Worm (Caenorhabditis elegans) whole organism, early embryonic: Measurements from ENCODE around the gene tlp-1.

Experiments used
- B0310.2 ChIP-seq: sonication (generic microtip); optimal IDR thresholded peaks from 2 replicates; lab custom pipeline; 2016; ENCODE audit warnings: mild to moderate bottlenecking, missing genetic modification characterization, missing compliant biosample characterization
- F13C5.2 ChIP-seq: sonication (generic microtip); optimal IDR thresholded peaks from 2 replicates; lab custom pipeline; 2017; ENCODE audit warnings: mild to moderate bottlenecking, missing genetic modification characterization, inconsistent platforms, missing compliant biosample characterization
- aly-1 ChIP-seq: sonication (generic microtip); optimal IDR thresholded peaks from 2 replicates; lab custom pipeline; 2016; ENCODE audit warnings: missing genetic modification characterization, missing compliant biosample characterization
- ama-1 ChIP-seq: fragments of 150-350 bp; optimal IDR thresholded peaks from 2 replicates; lab custom pipeline; 2014
- ceh-13 ChIP-seq: fragments of 200-800 bp; sonication (Bioruptor generic); optimal IDR thresholded peaks from 2 replicates; lab custom pipeline; 2018; ENCODE audit warnings: mild to moderate bottlenecking, missing genetic modification characterization, missing compliant biosample characterization
- ceh-36 ChIP-seq: sonication (generic microtip); optimal IDR thresholded peaks from 2 replicates; lab custom pipeline; 2016; ENCODE audit warnings: missing genetic modification characterization, inconsistent platforms, missing compliant biosample characterization
- ets-7 ChIP-seq: sonication (generic microtip); optimal IDR thresholded peaks from 2 replicates; lab custom pipeline; 2016; ENCODE audit warnings: missing genotype, missing genetic modification characterization, missing compliant biosample characterization
- flt-1 ChIP-seq: fragments of 200-800 bp; sonication (Bioruptor generic); IDR thresholded peaks from 2 replicates; pipeline ENCODE4 v1.3.6; 2022; ENCODE audit warnings: missing genetic modification characterization, missing compliant biosample characterization
- hmbx-1 ChIP-seq: sonication (generic microtip); optimal IDR thresholded peaks from 2 replicates; lab custom pipeline; 2016; ENCODE audit warnings: mild to moderate bottlenecking, missing genetic modification characterization, missing compliant biosample characterization
- hmg-4 ChIP-seq: fragments of 200-800 bp; sonication (Bioruptor generic); optimal IDR thresholded peaks from 2 replicates; lab custom pipeline; 2018; ENCODE audit warnings: mild to moderate bottlenecking, missing genetic modification characterization, missing compliant biosample characterization
- hnd-1 ChIP-seq: sonication (generic microtip); optimal IDR thresholded peaks from 2 replicates; lab custom pipeline; 2016; ENCODE audit warnings: missing genetic modification characterization, missing compliant biosample characterization
- pes-1 ChIP-seq: fragments of 200-800 bp; sonication (Bioruptor generic); IDR thresholded peaks from 2 replicates; pipeline ENCODE4 v1.3.6; 2022; ENCODE audit warnings: missing genetic modification reagents, missing genetic modification characterization, missing compliant biosample characterization
- scrt-1 ChIP-seq: fragments of 200-800 bp; sonication (Bioruptor generic); IDR thresholded peaks from 2 replicates; pipeline ENCODE4 v1.3.6; 2022; ENCODE audit warnings: missing genetic modification characterization, missing compliant biosample characterization
- sea-1 ChIP-seq: fragments of 200-800 bp; sonication (Bioruptor generic); conservative IDR thresholded peaks from 2 replicates; pipeline ENCODE4 v1.3.6; 2022; ENCODE audit warnings: missing genetic modification characterization, missing compliant biosample characterization
- tbx-11 ChIP-seq: fragments of 200-800 bp; sonication (Bioruptor generic); IDR thresholded peaks from 2 replicates; pipeline ENCODE4 v1.3.6; 2022; ENCODE audit warnings: missing genetic modification characterization, missing compliant biosample characterization
- tbx-37 ChIP-seq: fragments of 200-800 bp; sonication (Bioruptor generic); conservative IDR thresholded peaks from 2 replicates; pipeline ENCODE4 v1.3.6; 2022; ENCODE audit warnings: missing genetic modification reagents, missing genetic modification characterization, missing compliant biosample characterization
- tra-4 ChIP-seq: sonication (generic microtip); optimal IDR thresholded peaks from 2 replicates; lab custom pipeline; 2017; ENCODE audit warnings: missing genetic modification characterization, missing compliant biosample characterization

tlp-1 gene

DNA sequence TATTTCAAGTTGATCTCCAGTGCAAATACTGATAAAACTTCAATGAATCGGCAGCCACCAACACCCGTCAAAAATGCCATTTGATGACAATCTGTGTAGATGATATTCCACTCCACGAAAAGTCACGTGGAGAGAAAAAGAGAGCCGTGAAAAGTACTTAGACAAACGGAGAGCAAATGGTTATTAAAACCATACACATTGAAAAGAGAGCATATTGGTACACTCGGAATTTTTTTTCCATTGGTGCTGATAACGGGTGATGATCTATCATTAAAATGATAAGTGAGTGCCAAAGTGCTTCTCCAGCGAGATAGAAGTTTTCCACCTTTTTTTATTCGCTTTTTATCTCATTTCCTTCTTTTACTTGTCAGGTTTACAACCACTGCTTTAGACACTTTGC, 21.3 kb upstream of the tlp-1 start:
- TF ChIP-seq flt-1 (GFP tag; lab: Robert Waterston, UW), result no peak
- TF ChIP-seq tbx-37 (GFP tag; lab: Robert Waterston, UW), result no peak
- TF ChIP-seq tbx-11 (GFP tag; lab: Robert Waterston, UW), result no peak
- TF ChIP-seq F13C5.2 (tag; lab: Kevin White, UChicago), result no peak
- no peak for TF ChIP-seq hmbx-1 (tag; lab: Kevin White, UChicago)
- no peak for TF ChIP-seq B0310.2

DNA sequence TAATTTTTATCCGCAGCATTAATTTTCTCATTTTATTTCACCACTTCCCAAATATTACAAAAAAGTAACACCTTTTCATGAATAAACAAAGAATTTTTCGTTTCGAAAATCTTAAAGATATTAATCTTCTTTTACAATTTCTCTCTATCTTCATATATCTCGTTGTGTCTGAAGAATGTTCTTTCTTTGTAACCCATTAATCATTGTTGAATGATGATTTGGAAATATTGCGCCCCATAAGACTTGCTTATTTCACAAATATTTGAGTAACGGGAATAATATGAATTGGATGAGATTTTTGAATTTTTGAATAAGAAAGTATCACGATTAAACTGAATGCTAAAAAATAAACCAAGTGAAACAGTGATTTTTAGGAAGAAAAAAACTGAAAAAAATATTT, 17.1 kb upstream of the tlp-1 start:
- TF ChIP-seq hnd-1, result no peak
- no peak for TF ChIP-seq tbx-11 (GFP tag; lab: Robert Waterston, UW)
- TF ChIP-seq sea-1, result no peak
- TF ChIP-seq F13C5.2 (tag; lab: Kevin White, UChicago), result no peak
- no peak for TF ChIP-seq ceh-36 (tag; lab: Kevin White, UChicago)

DNA sequence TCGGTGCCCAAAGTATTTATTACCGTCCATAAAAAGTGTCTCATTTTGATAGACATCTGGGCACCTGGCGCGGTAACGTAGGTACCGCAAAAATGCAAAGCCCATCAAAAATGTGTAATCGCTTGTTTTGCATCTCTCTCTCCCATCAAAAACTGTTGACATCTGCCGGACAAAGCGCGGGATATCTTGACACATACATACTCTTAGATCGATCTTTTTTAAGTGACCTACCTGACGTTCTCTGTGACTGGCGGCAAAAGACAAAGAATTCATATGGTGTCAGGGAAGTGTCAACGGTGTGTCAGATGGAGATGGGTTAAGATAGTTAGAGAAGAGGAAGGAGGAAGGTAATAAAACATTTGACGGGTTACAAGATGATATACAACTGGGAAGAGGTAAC, 15.0 kb upstream of the tlp-1 start:
- TF ChIP-seq hmbx-1 (tag; lab: Kevin White, UChicago), result no peak

DNA sequence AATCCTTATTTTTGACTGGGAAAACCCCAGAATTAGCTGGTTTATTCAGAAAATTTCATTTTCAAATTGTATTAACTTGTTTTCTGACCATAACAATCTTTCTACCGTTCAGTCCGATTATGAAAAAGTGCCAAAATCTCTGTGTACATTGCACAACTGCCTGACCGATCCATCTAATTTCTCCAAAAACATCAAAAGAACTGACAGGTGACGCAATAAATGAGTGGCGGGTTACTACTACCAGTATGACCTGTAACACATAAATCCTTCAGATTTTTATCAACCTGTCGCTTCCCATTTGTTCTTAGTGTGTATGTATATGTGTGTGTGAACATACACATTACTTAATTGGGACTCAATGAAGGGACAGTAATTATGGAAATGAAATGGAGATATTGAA, 12.9 kb upstream of the tlp-1 start:
- no peak for TF ChIP-seq tbx-11 (GFP tag; lab: Robert Waterston, UW)
- no peak for TF ChIP-seq tbx-37 (GFP tag; lab: Robert Waterston, UW)
- TF ChIP-seq pes-1 (GFP tag; lab: Robert Waterston, UW), result no peak
- no peak for TF ChIP-seq hnd-1
- TF ChIP-seq ceh-36 (tag; lab: Kevin White, UChicago), result no peak
- TF ChIP-seq tra-4, result no peak
- TF ChIP-seq hmg-4, result no peak
- no peak for TF ChIP-seq ceh-13 (GFP tag; lab: Kevin White, UChicago)
- TF ChIP-seq ama-1 (lab: Kevin White, UChicago), result no peak
- TF ChIP-seq ets-7 (tag; lab: Kevin White, UChicago), result no peak
- no peak for TF ChIP-seq F13C5.2 (tag; lab: Kevin White, UChicago)
- no peak for TF ChIP-seq sea-1
- TF ChIP-seq B0310.2, result no peak
- no peak for TF ChIP-seq aly-1 (tag; lab: Kevin White, UChicago)
- TF ChIP-seq scrt-1 (GFP tag; lab: Robert Waterston, UW), result no peak
- TF ChIP-seq flt-1 (GFP tag; lab: Robert Waterston, UW), result no peak
- no peak for TF ChIP-seq hmbx-1 (tag; lab: Kevin White, UChicago)

DNA sequence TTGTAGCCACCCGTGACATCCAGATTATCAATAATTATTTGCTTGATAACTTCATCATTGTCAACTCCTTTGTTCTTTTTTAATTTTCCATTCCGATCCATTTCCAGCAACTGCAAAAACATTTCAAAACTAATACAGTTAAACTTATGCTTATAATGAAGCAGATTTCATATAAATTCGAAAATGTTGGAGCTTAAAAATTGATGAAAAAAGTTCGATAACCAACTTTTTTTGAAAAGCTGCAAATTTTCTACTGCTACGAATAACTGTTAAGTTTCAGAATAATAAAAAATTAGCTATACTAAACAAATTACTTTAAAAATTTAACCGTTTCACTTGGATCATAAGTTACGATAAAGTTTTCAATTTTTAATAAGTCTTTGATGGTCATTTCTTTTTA, 12.4 kb upstream of the tlp-1 start, which contains the start of gene C47A4.1:
Gene C47A4.1 (minus strand): TSS at position 101 of the 400 bp plus-strand sequence.
- no peak for TF ChIP-seq hmbx-1 (tag; lab: Kevin White, UChicago)
- TF ChIP-seq hmg-4, result no peak
- TF ChIP-seq ets-7 (tag; lab: Kevin White, UChicago), result no peak
- TF ChIP-seq aly-1 (tag; lab: Kevin White, UChicago), result no peak
- TF ChIP-seq hnd-1, result no peak
- no peak for TF ChIP-seq scrt-1 (GFP tag; lab: Robert Waterston, UW)
- no peak for TF ChIP-seq flt-1 (GFP tag; lab: Robert Waterston, UW)
- TF ChIP-seq tra-4, result no peak
- no peak for TF ChIP-seq tbx-37 (GFP tag; lab: Robert Waterston, UW)
- no peak for TF ChIP-seq F13C5.2 (tag; lab: Kevin White, UChicago)
- no peak for TF ChIP-seq tbx-11 (GFP tag; lab: Robert Waterston, UW)
- no peak for TF ChIP-seq B0310.2
- TF ChIP-seq ama-1 (lab: Kevin White, UChicago), result no peak
- TF ChIP-seq ceh-36 (tag; lab: Kevin White, UChicago), result no peak
- TF ChIP-seq pes-1 (GFP tag; lab: Robert Waterston, UW), result no peak
- no peak for TF ChIP-seq ceh-13 (GFP tag; lab: Kevin White, UChicago)
- TF ChIP-seq sea-1, result no peak

DNA sequence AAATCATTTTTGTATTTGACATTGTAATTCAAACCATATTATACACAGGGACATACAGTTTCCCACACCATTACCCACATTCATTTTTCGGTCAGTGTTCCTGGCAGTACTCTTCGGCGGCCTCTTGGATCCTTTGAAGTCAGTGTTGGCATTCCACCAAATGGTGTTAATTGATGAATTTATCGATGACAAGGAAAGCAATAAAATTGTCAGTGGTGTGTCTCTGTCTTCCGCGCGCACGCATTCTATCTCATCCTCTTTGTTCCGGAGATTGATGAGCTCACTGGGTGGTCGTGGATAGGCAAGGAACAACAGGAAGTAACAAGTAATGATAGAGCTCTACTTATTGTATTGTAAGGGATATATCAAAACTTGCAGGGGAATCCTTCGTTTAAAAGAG, 6.5 kb upstream of the tlp-1 start:
- no peak for TF ChIP-seq pes-1 (GFP tag; lab: Robert Waterston, UW)
- no peak for TF ChIP-seq tbx-37 (GFP tag; lab: Robert Waterston, UW)
- TF ChIP-seq tbx-11 (GFP tag; lab: Robert Waterston, UW), result no peak

DNA sequence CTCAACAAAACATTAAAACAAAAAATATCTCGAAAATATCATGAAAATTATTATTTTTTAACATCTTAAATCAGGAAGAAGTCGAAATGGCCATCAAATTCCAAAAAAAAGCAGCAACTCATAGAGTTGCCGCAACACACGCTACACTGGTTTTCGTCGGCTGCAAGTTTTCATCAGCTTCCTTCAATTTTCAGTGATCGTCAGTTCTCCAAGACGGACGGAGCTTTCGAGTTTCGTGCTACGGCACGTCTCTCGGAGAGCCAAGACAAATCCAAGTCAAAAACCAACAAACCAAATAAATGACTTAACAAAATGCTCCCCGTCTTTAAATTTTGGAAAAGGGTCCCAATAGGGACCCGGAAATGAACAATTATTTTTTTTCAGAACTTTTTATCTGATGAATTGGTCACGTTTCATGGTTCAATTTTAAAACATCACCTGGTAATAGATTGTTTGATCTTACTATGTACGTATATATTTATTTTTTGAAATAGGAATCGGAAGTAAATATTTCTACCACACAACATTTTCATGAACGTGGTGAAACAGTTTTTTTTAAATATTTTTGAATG, 5.3 kb upstream of the tlp-1 start:
- TF ChIP-seq aly-1 (tag; lab: Kevin White, UChicago) (no peak), ceh-13 (GFP tag; lab: Kevin White, UChicago) (no peak), scrt-1 (GFP tag; lab: Robert Waterston, UW) (no peak), hnd-1 (no peak), ceh-36 (tag; lab: Kevin White, UChicago) (no peak), hmg-4 (no peak)

DNA sequence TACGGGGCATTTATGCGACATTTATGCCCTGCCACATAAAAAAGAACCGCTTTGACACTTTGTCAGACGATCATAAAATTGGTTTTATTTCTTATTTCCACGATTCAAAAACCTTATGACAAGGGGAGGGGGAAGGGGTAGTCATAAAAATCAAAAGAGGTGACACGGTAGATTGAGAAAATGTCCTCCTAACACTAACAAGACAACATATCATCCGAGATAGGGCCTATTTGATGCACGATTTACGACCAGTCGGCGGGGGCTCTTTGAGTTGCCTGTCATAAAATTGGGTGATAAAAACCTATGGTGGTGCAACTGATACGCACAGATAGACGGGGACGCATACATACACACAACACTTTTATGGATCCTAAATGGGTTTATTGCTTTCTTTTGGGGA, 4.0 kb upstream of the tlp-1 start:
- TF ChIP-seq hmbx-1 (tag; lab: Kevin White, UChicago) (no peak), aly-1 (tag; lab: Kevin White, UChicago) (no peak), pes-1 (GFP tag; lab: Robert Waterston, UW) (no peak), hnd-1 (no peak), ceh-36 (tag; lab: Kevin White, UChicago) (no peak), tbx-11 (GFP tag; lab: Robert Waterston, UW) (no peak), F13C5.2 (tag; lab: Kevin White, UChicago) (no peak), ceh-13 (GFP tag; lab: Kevin White, UChicago) (no peak), B0310.2 (no peak), tra-4 (no peak), ama-1 (lab: Kevin White, UChicago) (no peak), ets-7 (tag; lab: Kevin White, UChicago) (no peak), sea-1 (no peak), flt-1 (GFP tag; lab: Robert Waterston, UW) (no peak), tbx-37 (GFP tag; lab: Robert Waterston, UW) (no peak), hmg-4 (no peak), scrt-1 (GFP tag; lab: Robert Waterston, UW) (no peak)
